Fruit fly (Drosophila melanogaster) whole organism, embryonic: Measurements from ENCODE around the gene Kr-h2.

Source experiments
- Asciz ChIP-seq: fragments of 200-800 bp; sonication (Bioruptor generic); optimal IDR thresholded peaks from 2 replicates; lab custom pipeline; 2017; ENCODE audit warnings: missing biosample characterization, mild to moderate bottlenecking, missing genetic modification characterization, missing genetic modification reagents
- CG10209 ChIP-seq: fragments of 200-800 bp; sonication (Bioruptor generic); optimal IDR thresholded peaks from 3 replicates; lab custom pipeline; 2017; ENCODE audit warnings: missing biosample characterization, mild to moderate bottlenecking, missing genetic modification characterization, missing genetic modification reagents
- CG10366 ChIP-seq: fragments of 200-800 bp; sonication (Bioruptor generic); IDR thresholded peaks from 2 replicates; pipeline ENCODE4 v1.3.6; 2022; ENCODE audit warnings: missing biosample characterization, missing genetic modification characterization
- CG10431 ChIP-seq: fragments of 200-800 bp; sonication (Bioruptor generic); optimal IDR thresholded peaks from 3 replicates; lab custom pipeline; 2018; ENCODE audit warnings: missing biosample characterization, mild to moderate bottlenecking, missing genetic modification characterization
- CG10565 ChIP-seq: fragments of 200-800 bp; sonication (Bioruptor generic); optimal IDR thresholded peaks from 3 replicates; lab custom pipeline; 2016; ENCODE audit warnings: missing biosample characterization, mild to moderate bottlenecking, missing genetic modification characterization
- CG10654 ChIP-seq: fragments of 200-800 bp; sonication (Bioruptor generic); optimal IDR thresholded peaks from 2 replicates; lab custom pipeline; 2016; ENCODE audit warnings: missing biosample characterization, missing genetic modification characterization
- CG11247 ChIP-seq: fragments of 200-800 bp; sonication (Bioruptor generic); IDR thresholded peaks from 2 replicates; pipeline ENCODE4 v1.3.6; 2022; ENCODE audit warnings: missing biosample characterization, missing genetic modification characterization
- CG12942 ChIP-seq: fragments of 200-800 bp; sonication (Bioruptor generic); optimal IDR thresholded peaks from 3 replicates; lab custom pipeline; 2016; ENCODE audit warnings: missing biosample characterization, missing genetic modification characterization
- CG14965 ChIP-seq: fragments of 200-800 bp; sonication (Bioruptor generic); optimal IDR thresholded peaks from 2 replicates; lab custom pipeline; 2016; ENCODE audit warnings: missing biosample characterization, missing genetic modification characterization, borderline replicate concordance
- CG15696 ChIP-seq: fragments of 200-800 bp; sonication (Bioruptor generic); optimal IDR thresholded peaks from 2 replicates; lab custom pipeline; 2019; ENCODE audit warnings: missing biosample characterization, mild to moderate bottlenecking, missing genetic modification characterization, moderate library complexity
- CG17328 ChIP-seq: fragments of 200-800 bp; sonication (Bioruptor generic); IDR thresholded peaks from 2 replicates; pipeline ENCODE4 v1.3.6; 2022; ENCODE audit warnings: missing biosample characterization, missing genetic modification characterization
- CG2199 ChIP-seq: fragments of 200-800 bp; sonication (Bioruptor generic); IDR thresholded peaks from 3 replicates; pipeline ENCODE4 v1.3.6; 2022; ENCODE audit warnings: missing biosample characterization, missing genetic modification characterization
- CG6683 ChIP-seq: fragments of 200-800 bp; sonication (Bioruptor generic); optimal IDR thresholded peaks from 2 replicates; lab custom pipeline; 2017; ENCODE audit warnings: missing biosample characterization, mild to moderate bottlenecking, missing genetic modification characterization, missing genetic modification reagents
- CG8388 ChIP-seq: fragments of 200-800 bp; sonication (Bioruptor generic); optimal IDR thresholded peaks from 2 replicates; lab custom pipeline; 2019; ENCODE audit warnings: missing biosample characterization, mild to moderate bottlenecking, missing genetic modification characterization, moderate library complexity
- CG8765 ChIP-seq: fragments of 200-800 bp; sonication (Bioruptor generic); IDR thresholded peaks from 2 replicates; pipeline ENCODE4 v1.3.6; 2022; ENCODE audit warnings: missing biosample characterization, missing genetic modification characterization
- CG8924 ChIP-seq: fragments of 200-800 bp; optimal IDR thresholded peaks from 3 replicates; lab custom pipeline; 2019; ENCODE audit warnings: missing biosample characterization, mild to moderate bottlenecking, missing genetic modification characterization, moderate library complexity
- CTCF ChIP-seq: fragments of 200-800 bp; sonication (Bioruptor generic); optimal IDR thresholded peaks from 2 replicates; lab custom pipeline; 2017; ENCODE audit warnings: missing biosample characterization, mild to moderate bottlenecking, missing genetic modification characterization, moderate library complexity
- Dp ChIP-seq: fragments of 200-800 bp; sonication (Bioruptor generic); optimal IDR thresholded peaks from 2 replicates; lab custom pipeline; 2018; ENCODE audit warnings: missing biosample characterization, mild to moderate bottlenecking, missing genetic modification characterization, moderate library complexity
- Fer1 ChIP-seq: fragments of 200-800 bp; sonication (Bioruptor generic); optimal IDR thresholded peaks from 2 replicates; lab custom pipeline; 2017; ENCODE audit warnings: missing biosample characterization, mild to moderate bottlenecking, missing genetic modification characterization
- HmgD ChIP-seq: fragments of 200-800 bp; sonication (Bioruptor generic); optimal IDR thresholded peaks from 3 replicates; lab custom pipeline; 2016; ENCODE audit warnings: missing biosample characterization, missing genetic modification characterization
- Hmr ChIP-seq: fragments of 200-800 bp; sonication (Bioruptor generic); optimal IDR thresholded peaks from 3 replicates; lab custom pipeline; 2017; ENCODE audit warnings: mild to moderate bottlenecking, missing biosample characterization, missing genetic modification reagents, missing genetic modification characterization
- Med ChIP-seq: fragments of 200-800 bp; sonication (Bioruptor generic); peaks from one replicate; lab custom pipeline; 2016; ENCODE audit warnings: missing biosample characterization, missing genetic modification characterization, mild to moderate bottlenecking, inconsistent platforms, moderate library complexity
- Sox100B ChIP-seq: fragments of 200-800 bp; sonication (Bioruptor generic); optimal IDR thresholded peaks from 3 replicates; lab custom pipeline; 2018; ENCODE audit warnings: missing biosample characterization, mild to moderate bottlenecking, missing genetic modification characterization
- ato ChIP-seq: fragments of 200-800 bp; sonication (Bioruptor generic); IDR thresholded peaks from 2 replicates; pipeline ENCODE4 v1.3.6; 2022; ENCODE audit warnings: missing biosample characterization, missing genetic modification characterization; ENCODE audit not compliant: partially characterized antibody
- bbx ChIP-seq: fragments of 200-800 bp; sonication (Bioruptor generic); IDR thresholded peaks from 2 replicates; pipeline ENCODE4 v1.3.6; 2022; ENCODE audit warnings: missing biosample characterization, missing genetic modification characterization; ENCODE audit not compliant: partially characterized antibody
- br ChIP-seq: fragments of >200 bp; optimal IDR thresholded peaks from 2 replicates; lab custom pipeline; 2017
- cad ChIP-seq: fragments of >200 bp; optimal IDR thresholded peaks from 2 replicates; lab custom pipeline; 2017; ENCODE audit warnings: missing biosample characterization, missing genetic modification characterization
- chm ChIP-seq: fragments of 200-800 bp; sonication (Bioruptor generic); IDR thresholded peaks from 2 replicates; pipeline ENCODE4 v1.3.6; 2022; ENCODE audit warnings: missing biosample characterization, missing genetic modification characterization
- ci ChIP-seq: fragments of 200-800 bp; sonication (Bioruptor generic); IDR thresholded peaks from 3 replicates; pipeline ENCODE4 v1.3.6; 2022; ENCODE audit warnings: missing biosample characterization, missing genetic modification characterization
- grau ChIP-seq: fragments of 200-800 bp; optimal IDR thresholded peaks from 3 replicates; lab custom pipeline; 2019; ENCODE audit warnings: missing biosample characterization, mild to moderate bottlenecking, missing genetic modification characterization, moderate library complexity
- grn ChIP-seq: fragments of 200-800 bp; sonication (Bioruptor generic); optimal IDR thresholded peaks from 3 replicates; lab custom pipeline; 2017; ENCODE audit warnings: missing biosample characterization, missing genetic modification characterization
- hkb ChIP-seq, 2 experiments: fragments of 200-800 bp in 1 of 2; fragments of >200 bp in 1 of 2; sonication (Bioruptor generic) in 1 of 2; IDR thresholded peaks in 1 of 2; optimal IDR thresholded peaks in 1 of 2; 2 replicates each; pipeline versions ENCODE4 v1.3.6 to Lab custom; 2017 to 2022; ENCODE audit warnings: missing biosample characterization in 1 of 2, missing genetic modification characterization in 1 of 2
- jumu ChIP-seq: fragments of 200-800 bp; sonication (Bioruptor generic); optimal IDR thresholded peaks from 3 replicates; lab custom pipeline; 2016; ENCODE audit warnings: missing biosample characterization, missing genetic modification characterization
- knrl ChIP-seq: fragments of 200-800 bp; sonication (Bioruptor generic); IDR thresholded peaks from 3 replicates; pipeline ENCODE4 v1.3.6; 2022; ENCODE audit warnings: missing biosample characterization, missing genetic modification characterization; ENCODE audit not compliant: partially characterized antibody
- nerfin-2 ChIP-seq: fragments of 200-800 bp; sonication (Bioruptor generic); IDR thresholded peaks from 2 replicates; pipeline ENCODE4 v1.3.6; 2022; ENCODE audit warnings: missing biosample characterization, missing genetic modification characterization; ENCODE audit not compliant: partially characterized antibody
- pfk ChIP-seq: fragments of 200-800 bp; sonication (Bioruptor generic); optimal IDR thresholded peaks from 2 replicates; lab custom pipeline; 2018; ENCODE audit warnings: missing biosample characterization, mild to moderate bottlenecking, missing genetic modification characterization, moderate library complexity
- phol ChIP-seq: fragments of 200-800 bp; sonication (Bioruptor generic); optimal IDR thresholded peaks from 3 replicates; lab custom pipeline; 2018; ENCODE audit warnings: missing biosample characterization, mild to moderate bottlenecking, missing genetic modification characterization, moderate library complexity
- pum ChIP-seq: fragments of 200-800 bp; sonication (Bioruptor generic); optimal IDR thresholded peaks from 2 replicates; lab custom pipeline; 2016; ENCODE audit warnings: missing biosample characterization, missing genetic modification characterization
- rib ChIP-seq: fragments of 200-800 bp; sonication (Bioruptor generic); IDR thresholded peaks from 2 replicates; pipeline ENCODE4 v1.3.6; 2022; ENCODE audit warnings: missing biosample characterization, missing genetic modification characterization
- run ChIP-seq: fragments of 200-800 bp; sonication (Bioruptor generic); optimal IDR thresholded peaks from 3 replicates; lab custom pipeline; 2018; ENCODE audit warnings: missing biosample characterization, mild to moderate bottlenecking, missing genetic modification characterization
- slp2 ChIP-seq: fragments of 200-800 bp; sonication (Bioruptor generic); optimal IDR thresholded peaks from 2 replicates; lab custom pipeline; 2016; ENCODE audit warnings: missing biosample characterization, missing genetic modification characterization
- sob ChIP-seq: fragments of 200-800 bp; sonication (Bioruptor generic); IDR thresholded peaks from 2 replicates; pipeline ENCODE4 v1.3.6; 2022; ENCODE audit warnings: missing biosample characterization, missing genetic modification characterization
- zen ChIP-seq: fragments of 200-800 bp; sonication (Bioruptor generic); optimal IDR thresholded peaks from 3 replicates; lab custom pipeline; 2018; ENCODE audit warnings: missing biosample characterization, mild to moderate bottlenecking, missing genetic modification characterization, moderate library complexity

Kr-h2 gene

DNA sequence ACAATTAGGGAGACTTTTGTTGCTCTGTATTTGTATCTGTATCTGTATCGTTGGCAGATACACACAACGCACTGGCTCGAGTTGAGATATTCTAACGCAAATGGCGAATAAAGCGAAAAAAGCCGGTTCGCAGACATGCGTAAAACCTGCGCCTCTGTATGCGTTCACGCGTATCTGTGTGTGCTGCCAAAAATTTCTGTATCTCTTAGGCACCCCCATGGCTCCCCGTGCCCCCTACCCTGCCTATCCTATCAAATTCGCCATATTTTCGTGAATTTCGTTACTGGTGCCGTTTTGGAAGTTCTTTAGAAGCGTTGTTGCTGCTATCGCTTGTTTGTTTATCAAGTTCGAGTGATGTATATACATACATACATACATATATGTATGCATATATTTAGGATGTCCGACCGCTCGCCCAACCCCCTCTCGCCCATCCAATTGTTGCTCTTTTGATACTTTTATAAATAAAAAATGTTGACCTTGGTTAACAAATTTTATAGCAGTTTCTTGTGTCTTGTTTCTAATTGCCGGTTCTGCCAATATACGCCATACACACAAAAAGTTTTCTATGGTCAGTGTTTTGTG is 15.0 kb downstream of the Kr-h2 start (continued):
- no peak for TF ChIP-seq CG8388 (GFP tag; lab: Kevin White, UChicago)
- no peak for TF ChIP-seq CTCF (GFP tag; lab: Kevin White, UChicago)
- no peak for TF ChIP-seq ci
- no peak for TF ChIP-seq CG14965 (GFP tag; lab: Kevin White, UChicago)
- TF ChIP-seq cad, result no peak
- TF ChIP-seq CG2199 (GFP tag; lab: Robert Waterston, UW), result no peak
- no peak for TF ChIP-seq nerfin-2 (GFP tag; lab: Robert Waterston, UW)
- no peak for TF ChIP-seq ato (GFP tag; lab: Robert Waterston, UW)
- no peak for TF ChIP-seq phol (tag; lab: Kevin White, UChicago)
- no peak for TF ChIP-seq CG6683 (GFP tag; lab: Kevin White, UChicago)
- peak; percentile 40 for TF ChIP-seq Hmr (GFP tag; lab: Kevin White, UChicago)
- TF ChIP-seq hkb (optimal IDR thresholded peaks at IDR 0.05; lab: Kevin White, UChicago), result no peak
- TF ChIP-seq hkb (GFP tag; IDR thresholded peaks at IDR 0.05; lab: Robert Waterston, UW), result no peak
- TF ChIP-seq chm, result no peak
- no peak for TF ChIP-seq slp2

DNA sequence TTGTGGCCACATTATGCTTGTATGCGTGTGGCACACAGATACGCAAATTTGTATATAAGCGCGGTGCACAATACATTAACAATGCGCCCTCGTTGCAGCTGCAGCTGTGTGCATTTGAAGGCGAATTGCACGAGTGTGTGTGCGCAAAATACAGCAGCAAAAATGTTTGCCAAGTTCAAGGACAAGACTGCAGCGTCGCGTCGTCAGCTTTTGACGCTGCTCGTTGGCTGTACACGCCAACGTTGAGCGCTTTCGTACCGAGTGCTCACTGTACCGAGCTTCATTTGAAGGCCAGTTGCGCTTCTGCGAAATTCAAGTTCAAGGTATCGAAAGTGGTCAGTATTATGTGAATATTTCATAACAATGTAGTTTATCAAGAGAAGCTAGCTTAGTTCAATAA is 16.0 kb downstream of the Kr-h2 start:
- peak; percentile 27; the same call in 1 of the 2 replicates for TF ChIP-seq sob (GFP tag; lab: Robert Waterston, UW)
- no peak for TF ChIP-seq CG11247 (GFP tag; lab: Robert Waterston, UW)
- 0 out of 2 replicates have a peak, but pooled peaks have one; percentile 33 for TF ChIP-seq CG8765 (GFP tag; lab: Robert Waterston, UW)
- peak; percentile 5 for TF ChIP-seq grau
- no peak for TF ChIP-seq CG10565 (GFP tag; lab: Kevin White, UChicago)
- peak; percentile 13 for TF ChIP-seq Med

- TF ChIP-seq grn (GFP tag; lab: Kevin White, UChicago), result peak; percentile 44
- no peak for TF ChIP-seq CG10209 (GFP tag; lab: Kevin White, UChicago)
- TF ChIP-seq hkb (optimal IDR thresholded peaks at IDR 0.05; lab: Kevin White, UChicago), result peak; percentile 4
- no peak for TF ChIP-seq hkb (GFP tag; IDR thresholded peaks at IDR 0.05; lab: Robert Waterston, UW)
Measured at dm6 chr2L:6087685-6088084, 16.9 kb downstream of the Kr-h2 start.

DNA sequence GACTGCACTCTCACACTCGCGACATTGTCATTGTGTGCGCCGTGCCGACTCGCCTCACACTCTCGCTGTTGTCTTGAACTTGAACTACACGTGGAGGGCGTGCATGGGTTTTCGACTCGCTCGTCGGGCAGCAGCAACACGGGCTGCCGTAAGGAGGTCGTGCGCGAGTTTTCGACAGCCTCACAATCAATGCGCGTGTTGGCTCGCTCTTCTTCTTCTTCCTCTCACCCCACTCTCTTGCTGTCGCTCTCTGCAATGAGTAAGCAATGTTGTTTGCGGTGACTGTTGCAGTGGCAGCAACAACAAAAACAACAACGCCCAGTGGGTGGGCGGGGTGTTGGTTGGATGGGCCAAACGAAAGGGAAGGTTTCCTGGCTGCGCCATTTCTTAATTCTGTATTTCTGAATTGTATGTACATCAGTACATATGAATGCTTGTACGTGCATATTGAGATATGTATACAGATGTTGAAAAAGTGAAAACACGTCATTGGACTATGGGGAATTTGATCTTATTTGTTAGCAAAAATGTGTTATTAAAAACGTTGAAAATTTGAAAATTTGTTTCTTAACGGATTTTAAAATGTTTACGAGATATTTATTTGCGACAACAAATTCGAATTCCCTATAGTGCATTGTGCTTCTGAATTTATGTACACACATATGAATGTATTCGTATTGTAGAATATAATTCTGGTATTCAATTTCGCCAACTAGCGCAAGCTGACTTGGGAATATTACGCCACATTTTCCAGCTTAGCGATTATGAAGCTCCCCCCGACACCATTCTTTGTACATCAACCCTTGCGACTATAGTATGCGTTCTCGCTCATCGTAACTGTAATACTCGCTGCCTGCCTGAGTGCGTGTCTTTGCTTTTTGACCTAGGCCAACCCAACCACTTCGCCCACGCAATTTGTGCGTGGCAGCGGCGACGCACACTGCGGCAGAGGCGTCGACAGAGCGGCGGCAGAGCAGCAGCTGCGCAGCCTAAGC is 17.9 kb downstream of the Kr-h2 start:
- no peak for TF ChIP-seq br (lab: Kevin White, UChicago)
- peak; percentile 38 for TF ChIP-seq pfk
- peak; percentile 71 for TF ChIP-seq run
- TF ChIP-seq pum (GFP tag; lab: Kevin White, UChicago), result no peak
- TF ChIP-seq zen (tag; lab: Kevin White, UChicago), result peak; percentile 67
- TF ChIP-seq Fer1 (GFP tag; lab: Kevin White, UChicago), result peak; percentile 30
- peak; percentile 71 for TF ChIP-seq bbx (GFP tag; lab: Robert Waterston, UW)
- peak; percentile 22 for TF ChIP-seq CG10431 (GFP tag; lab: Kevin White, UChicago)
- no peak for TF ChIP-seq Dp (GFP tag; lab: Kevin White, UChicago)
- TF ChIP-seq rib (GFP tag; lab: Robert Waterston, UW), result peak; percentile 77
- TF ChIP-seq CG15696, result peak; percentile 1
- TF ChIP-seq Asciz (GFP tag; lab: Kevin White, UChicago), result peak; percentile 19
- peak; percentile 62 for TF ChIP-seq CG8924 (tag; lab: Kevin White, UChicago)
- no peak for TF ChIP-seq jumu (GFP tag; lab: Kevin White, UChicago)
- no peak for TF ChIP-seq CG12942 (GFP tag; lab: Kevin White, UChicago)
- no peak for TF ChIP-seq CG17328 (GFP tag; lab: Robert Waterston, UW)
- peak; percentile 90 for TF ChIP-seq HmgD
- TF ChIP-seq CG10366, result no peak
- TF ChIP-seq knrl (GFP tag; lab: Robert Waterston, UW), result peak; percentile 50; the same call in 2 of the 3 replicates
- no peak for TF ChIP-seq CG6683 (GFP tag; lab: Kevin White, UChicago)
- no peak for TF ChIP-seq CG10654 (GFP tag; lab: Kevin White, UChicago)
- TF ChIP-seq Sox100B (GFP tag; lab: Kevin White, UChicago), result peak; percentile 48
- peak; percentile 74 for TF ChIP-seq ci
